Worm (Caenorhabditis elegans) whole organism, L1 larva: ENCODE measurements around the gene R03G8.6.

ENCODE experiments used
- C16A3.4 ChIP-seq: fragments of 150-350 bp; optimal IDR thresholded peaks from 2 replicates; lab custom pipeline; 2014; ENCODE audit warnings: missing biosample characterization, missing genetic modification characterization
- C34B4.2 ChIP-seq: sonication (generic microtip); optimal IDR thresholded peaks from 2 replicates; lab custom pipeline; 2017; ENCODE audit warnings: mild to moderate bottlenecking, missing genetic modification characterization, missing compliant biosample characterization
- Y116A8C.19 ChIP-seq: sonication (generic microtip); optimal IDR thresholded peaks from 2 replicates; lab custom pipeline; 2016; ENCODE audit warnings: missing compliant biosample characterization, missing genetic modification characterization, borderline replicate concordance
- ceh-82 ChIP-seq, 3 experiments: fragments of 150-350 bp in 1 of 3; sonication (generic microtip) in 2 of 3; optimal IDR thresholded peaks; 2 replicates each; lab custom pipeline; 2014 to 2017; ENCODE audit warnings: missing biosample characterization in 3 of 3, missing genetic modification characterization in 3 of 3
- ceh-90 ChIP-seq: sonication (generic microtip); optimal IDR thresholded peaks from 2 replicates; lab custom pipeline; 2016; ENCODE audit warnings: missing genetic modification characterization, missing compliant biosample characterization
- ces-1 ChIP-seq: fragments of 150-350 bp; optimal IDR thresholded peaks from 2 replicates; lab custom pipeline; 2014; ENCODE audit warnings: missing biosample characterization, missing genetic modification reagents, missing genetic modification characterization
- dpl-1 ChIP-seq, 3 experiments: fragments of 150-350 bp in 2 of 3; sonication (generic microtip) in 1 of 3; optimal IDR thresholded peaks; 2 replicates each; lab custom pipeline; 2014 to 2017; ENCODE audit warnings: missing biosample characterization in 3 of 3, missing genetic modification characterization in 3 of 3, missing genetic modification reagents in 3 of 3
- dsc-1 ChIP-seq: sonication (generic microtip); optimal IDR thresholded peaks from 2 replicates; lab custom pipeline; 2016; ENCODE audit warnings: mild to moderate bottlenecking, missing genetic modification characterization, missing compliant biosample characterization
- efl-1 ChIP-seq, 4 experiments: fragments of 150-350 bp; optimal IDR thresholded peaks in 3 of 4; peaks in 1 of 4; 1 replicate in 1 of 4; 2 replicates in 3 of 4; lab custom pipeline; 2014; ENCODE audit warnings: missing biosample characterization in 2 of 4, missing genetic modification characterization in 2 of 4, missing genetic modification reagents in 2 of 4
- efl-3 ChIP-seq: fragments of 200-800 bp; sonication (Bioruptor generic); optimal IDR thresholded peaks from 2 replicates; lab custom pipeline; 2018; ENCODE audit warnings: mild to moderate bottlenecking, missing genetic modification characterization, missing compliant biosample characterization
- elt-2 ChIP-seq: sonication (generic microtip); optimal IDR thresholded peaks from 2 replicates; lab custom pipeline; 2016; ENCODE audit warnings: missing genetic modification characterization, mild to moderate bottlenecking, inconsistent platforms, missing compliant biosample characterization, missing genetic modification reagents
- elt-3 ChIP-seq, 6 experiments: fragments of 150-350 bp in 1 of 6; sonication (generic microtip); optimal IDR thresholded peaks; 2 replicates each; lab custom pipeline; 2017 to 2018; ENCODE audit warnings: missing biosample characterization in 6 of 6, missing genetic modification characterization in 6 of 6, inconsistent platforms in 1 of 6
- ets-5 ChIP-seq: fragments of 200-800 bp; sonication (Bioruptor generic); IDR thresholded peaks from 2 replicates; pipeline ENCODE4 v1.3.6; 2022; ENCODE audit warnings: missing genetic modification characterization, missing compliant biosample characterization
- fkh-10 ChIP-seq: sonication (generic microtip); optimal IDR thresholded peaks from 2 replicates; lab custom pipeline; 2017; ENCODE audit warnings: missing biosample characterization, missing genetic modification reagents, missing genetic modification characterization
- fkh-4 ChIP-seq: sonication (generic microtip); optimal IDR thresholded peaks from 2 replicates; lab custom pipeline; 2016; ENCODE audit warnings: missing compliant biosample characterization, missing genetic modification characterization, borderline replicate concordance
- fkh-8 ChIP-seq: sonication (generic microtip); optimal IDR thresholded peaks from 2 replicates; lab custom pipeline; 2016; ENCODE audit warnings: mild to moderate bottlenecking, missing genetic modification characterization, missing compliant biosample characterization
- grh-1 ChIP-seq: fragments of 200-800 bp; sonication (Bioruptor generic); IDR thresholded peaks from 2 replicates; pipeline ENCODE4 v1.3.6; 2022; ENCODE audit warnings: missing genetic modification reagents, missing genetic modification characterization, missing compliant biosample characterization
- hlh-17 ChIP-seq: fragments of 200-800 bp; sonication (Bioruptor generic); optimal IDR thresholded peaks from 2 replicates; lab custom pipeline; 2018; ENCODE audit warnings: missing genetic modification characterization, mild to moderate bottlenecking, missing compliant biosample characterization, moderate library complexity, borderline replicate concordance
- hlh-4 ChIP-seq: sonication (generic microtip); optimal IDR thresholded peaks from 2 replicates; lab custom pipeline; 2016; ENCODE audit warnings: mild to moderate bottlenecking, missing genetic modification characterization, missing compliant biosample characterization
- hpl-2 ChIP-seq: fragments of 150-350 bp; optimal IDR thresholded peaks from 2 replicates; lab custom pipeline; 2014; ENCODE audit warnings: missing biosample characterization, missing genetic modification reagents, missing genetic modification characterization
- jun-1 ChIP-seq: fragments of 150-350 bp; optimal IDR thresholded peaks from 2 replicates; lab custom pipeline; 2014; ENCODE audit warnings: missing biosample characterization, missing genetic modification reagents, missing genetic modification characterization
- lin-14 ChIP-seq: fragments of 200-800 bp; sonication (Bioruptor generic); optimal IDR thresholded peaks from 2 replicates; lab custom pipeline; 2018; ENCODE audit warnings: mild to moderate bottlenecking, missing genetic modification characterization, moderate library complexity, missing compliant biosample characterization
- lin-35 ChIP-seq, 2 experiments: fragments of 150-350 bp; optimal IDR thresholded peaks; 2 replicates each; lab custom pipeline; 2014; ENCODE audit warnings: missing biosample characterization in 2 of 2, missing genetic modification characterization in 2 of 2, missing genetic modification reagents in 2 of 2
- lin-39 ChIP-seq: fragments of 150-350 bp; optimal IDR thresholded peaks from 2 replicates; lab custom pipeline; 2014; ENCODE audit warnings: missing biosample characterization, missing genetic modification reagents, missing genetic modification characterization
- lir-3 ChIP-seq: sonication (generic microtip); optimal IDR thresholded peaks from 2 replicates; lab custom pipeline; 2016; ENCODE audit warnings: mild to moderate bottlenecking, missing genetic modification characterization, moderate library complexity, missing compliant biosample characterization; ENCODE audit not compliant: poor library complexity
- lsy-2 ChIP-seq, 2 experiments: fragments of 150-350 bp; optimal IDR thresholded peaks; 2 replicates each; lab custom pipeline; 2014; ENCODE audit warnings: missing biosample characterization in 2 of 2, missing genetic modification characterization in 2 of 2
- mdl-1 ChIP-seq, 2 experiments: fragments of 150-350 bp; optimal IDR thresholded peaks; 2 replicates each; lab custom pipeline; 2014 to 2017; ENCODE audit warnings: missing biosample characterization in 2 of 2, missing genetic modification characterization in 2 of 2, inconsistent platforms in 1 of 2
- nhr-12 ChIP-seq: sonication (generic microtip); optimal IDR thresholded peaks from 2 replicates; lab custom pipeline; 2017; ENCODE audit warnings: missing biosample characterization, missing genetic modification characterization
- nhr-19 ChIP-seq: fragments of 200-800 bp; sonication (Bioruptor generic); conservative IDR thresholded peaks from 2 replicates; pipeline ENCODE4 v1.3.6; 2022; ENCODE audit warnings: missing genetic modification characterization, missing compliant biosample characterization
- nhr-20 ChIP-seq: sonication (generic microtip); optimal IDR thresholded peaks from 2 replicates; lab custom pipeline; 2016; ENCODE audit warnings: mild to moderate bottlenecking, missing genetic modification characterization, missing compliant biosample characterization
- nhr-28 ChIP-seq: fragments of 150-350 bp; optimal IDR thresholded peaks from 2 replicates; lab custom pipeline; 2014; ENCODE audit warnings: missing biosample characterization, missing genetic modification characterization
- nhr-47 ChIP-seq: sonication (generic microtip); optimal IDR thresholded peaks from 2 replicates; lab custom pipeline; 2016; ENCODE audit warnings: mild to moderate bottlenecking, missing genetic modification characterization, moderate library complexity, missing compliant biosample characterization
- nhr-71 ChIP-seq: sonication (generic microtip); optimal IDR thresholded peaks from 2 replicates; lab custom pipeline; 2016; ENCODE audit warnings: mild to moderate bottlenecking, missing genetic modification characterization, moderate library complexity, missing compliant biosample characterization
- nhr-77 ChIP-seq: fragments of 150-350 bp; optimal IDR thresholded peaks from 2 replicates; lab custom pipeline; 2014; ENCODE audit warnings: missing biosample characterization, missing genetic modification characterization
- nhr-90 ChIP-seq: sonication (generic microtip); optimal IDR thresholded peaks from 2 replicates; lab custom pipeline; 2016; ENCODE audit warnings: mild to moderate bottlenecking, missing genetic modification characterization, missing compliant biosample characterization; ENCODE audit not compliant: poor library complexity
- rnt-1 ChIP-seq: sonication (generic microtip); optimal IDR thresholded peaks from 2 replicates; lab custom pipeline; 2016; ENCODE audit warnings: mild to moderate bottlenecking, missing genetic modification characterization, moderate library complexity, missing compliant biosample characterization
- skn-1 ChIP-seq: fragments of 150-350 bp; optimal IDR thresholded peaks from 2 replicates; lab custom pipeline; 2014; ENCODE audit warnings: missing biosample characterization, missing genetic modification characterization
- snu-23 ChIP-seq: sonication (generic microtip); optimal IDR thresholded peaks from 2 replicates; lab custom pipeline; 2016; ENCODE audit warnings: missing genetic modification characterization, missing compliant biosample characterization
- sox-4 ChIP-seq: sonication (generic microtip); optimal IDR thresholded peaks from 2 replicates; lab custom pipeline; 2016; ENCODE audit warnings: missing genetic modification characterization, missing compliant biosample characterization
- sptf-1 ChIP-seq: fragments of 150-350 bp; optimal IDR thresholded peaks from 2 replicates; lab custom pipeline; 2014; ENCODE audit warnings: missing biosample characterization, missing genetic modification characterization
- sup-37 ChIP-seq: fragments of 200-800 bp; sonication (Bioruptor generic); optimal IDR thresholded peaks from 2 replicates; lab custom pipeline; 2018; ENCODE audit warnings: mild to moderate bottlenecking, missing genetic modification characterization, missing compliant biosample characterization
- tbx-2 ChIP-seq: sonication (generic microtip); optimal IDR thresholded peaks from 2 replicates; lab custom pipeline; 2016; ENCODE audit warnings: missing genetic modification characterization, missing compliant biosample characterization
- tlp-1 ChIP-seq: fragments of 150-350 bp; optimal IDR thresholded peaks from 2 replicates; lab custom pipeline; 2014; ENCODE audit warnings: missing biosample characterization, missing genetic modification characterization
- unc-130 ChIP-seq: fragments of 150-350 bp; optimal IDR thresholded peaks from 2 replicates; lab custom pipeline; 2017; ENCODE audit warnings: missing biosample characterization, missing genetic modification characterization, inconsistent platforms
- zag-1 ChIP-seq: fragments of 150-350 bp; optimal IDR thresholded peaks from 2 replicates; lab custom pipeline; 2014; ENCODE audit warnings: missing biosample characterization, missing genetic modification characterization
- zip-4 ChIP-seq: fragments of 200-800 bp; sonication (Bioruptor generic); optimal IDR thresholded peaks from 2 replicates; lab custom pipeline; 2018; ENCODE audit warnings: mild to moderate bottlenecking, missing genetic modification characterization, moderate library complexity, missing compliant biosample characterization
- ztf-11 ChIP-seq, 2 experiments: sonication (generic microtip); optimal IDR thresholded peaks; 2 replicates each; lab custom pipeline; 2016 to 2017; ENCODE audit warnings: missing genetic modification characterization in 2 of 2, missing biosample characterization in 1 of 2, missing compliant biosample characterization in 1 of 2
- ztf-4 ChIP-seq: fragments of 150-350 bp; optimal IDR thresholded peaks from 2 replicates; lab custom pipeline; 2014; ENCODE audit warnings: missing biosample characterization, missing genetic modification characterization

R03G8.6 gene

ce11 chrX:13106177-13106761, 6.0 kb upstream of the R03G8.6 start:
- TF ChIP-seq nhr-20 (tag; lab: Kevin White, UChicago) (peak; percentile 41), rnt-1 (tag; lab: Kevin White, UChicago) (peak; percentile 34), ets-5 (no peak), elt-2 (tag; lab: Kevin White, UChicago) (peak; percentile 7), efl-1 (optimal IDR thresholded peaks at IDR 0.05; lab: Kevin White, UChicago) (no peak), efl-1 (GFP tag; optimal IDR thresholded peaks at IDR 0.05 in 1 of 2; lab: Kevin White, UChicago) (no peak), nhr-47 (tag; lab: Kevin White, UChicago) (no peak), ceh-90 (tag; lab: Kevin White, UChicago) (no peak), fkh-10 (GFP tag; lab: Kevin White, UChicago) (no peak), nhr-28 (no peak), lin-35 (GFP tag; optimal IDR thresholded peaks at IDR 0.05; lab: Kevin White, UChicago) (no peak), mdl-1 (tag; optimal IDR thresholded peaks at IDR 0.05; lab: Kevin White, UChicago) (peak in 1 of 2 experiments; percentile 49), sox-4 (tag; lab: Kevin White, UChicago) (no peak), snu-23 (GFP tag; lab: Kevin White, UChicago) (peak; percentile 32), ztf-4 (tag; lab: Kevin White, UChicago) (peak; percentile 49), nhr-77 (tag; lab: Kevin White, UChicago) (no peak), lin-14 (peak; percentile 50), nhr-71 (tag; lab: Kevin White, UChicago) (peak; percentile 81), hlh-17 (no peak), zip-4 (no peak), hpl-2 (GFP tag; lab: Kevin White, UChicago) (no peak)

- TF ChIP-seq hlh-17: no peak
- peak; percentile 69 for TF ChIP-seq C16A3.4 (tag; lab: Kevin White, UChicago)
- no peak for TF ChIP-seq fkh-4
- peak; percentile 18 for TF ChIP-seq sox-4 (tag; lab: Kevin White, UChicago)
- peak; percentile 50 to 81 for TF ChIP-seq lin-35 (GFP tag; optimal IDR thresholded peaks at IDR 0.05; lab: Kevin White, UChicago)
- TF ChIP-seq unc-130 (tag; lab: Kevin White, UChicago): peak; percentile 86
- TF ChIP-seq efl-3: no peak
- TF ChIP-seq lir-3 (tag; lab: Kevin White, UChicago): peak; percentile 71
- TF ChIP-seq mdl-1 (tag; optimal IDR thresholded peaks at IDR 0.05; lab: Kevin White, UChicago): peak; percentile 28 to 98
- no peak for TF ChIP-seq fkh-10 (GFP tag; lab: Kevin White, UChicago)
- no peak for TF ChIP-seq ces-1
- TF ChIP-seq nhr-20 (tag; lab: Kevin White, UChicago): peak; percentile 93
- no peak for TF ChIP-seq tlp-1
- TF ChIP-seq sptf-1 (tag; lab: Kevin White, UChicago): no peak
- no peak for TF ChIP-seq Y116A8C.19 (tag; lab: Kevin White, UChicago)
- TF ChIP-seq ets-5: no peak
- no peak for TF ChIP-seq dsc-1 (tag; lab: Kevin White, UChicago)
- TF ChIP-seq sup-37: no peak
- peak in 5 of 6 experiments; percentile 30 to 95 (median 65) for TF ChIP-seq elt-3 (tag; optimal IDR thresholded peaks at IDR 0.05; lab: Kevin White, UChicago)
- peak in 1 of 2 experiments; percentile 56 for TF ChIP-seq lsy-2 (tag; optimal IDR thresholded peaks at IDR 0.05; lab: Kevin White, UChicago)
- TF ChIP-seq grh-1: no peak
- TF ChIP-seq skn-1 (tag; lab: Kevin White, UChicago): peak; percentile 55
- peak; percentile 91 for TF ChIP-seq rnt-1 (tag; lab: Kevin White, UChicago)
- TF ChIP-seq fkh-8 (tag; lab: Kevin White, UChicago): peak; percentile 44
- TF ChIP-seq zag-1 (tag; lab: Kevin White, UChicago): no peak
- no peak for TF ChIP-seq ztf-11 (tag; optimal IDR thresholded peaks at IDR 0.05; lab: Kevin White, UChicago)
- TF ChIP-seq ceh-82 (tag; optimal IDR thresholded peaks at IDR 0.05; lab: Kevin White, UChicago): peak in 2 of 3 experiments; percentile 12 to 69
- TF ChIP-seq nhr-19 (GFP tag; lab: Robert Waterston, UW): peak; percentile 84
- TF ChIP-seq lin-39 (tag; lab: Kevin White, UChicago): no peak
- TF ChIP-seq nhr-90 (tag; lab: Kevin White, UChicago): peak; percentile 85
- no peak for TF ChIP-seq hlh-4
- no peak for TF ChIP-seq nhr-28
- TF ChIP-seq jun-1 (tag; lab: Kevin White, UChicago): no peak
- peak; percentile 72 for TF ChIP-seq tbx-2 (tag; lab: Kevin White, UChicago)
- no peak for TF ChIP-seq nhr-12 (tag; lab: Kevin White, UChicago)
- TF ChIP-seq dpl-1 (GFP tag; optimal IDR thresholded peaks at IDR 0.05; lab: Kevin White, UChicago): peak; percentile 17 to 47 (median 42)
- no peak for TF ChIP-seq C34B4.2 (tag; lab: Kevin White, UChicago)
These were observed 4.7 kb upstream of the R03G8.6 start, which contains the start of gene F17H10.1 for ce11 chrX:13104966-13105365. Gene F17H10.1, plus strand, starts transcription at chrX:13105241.
